Fruit fly (Drosophila melanogaster) whole organism, larva: ENCODE results near the gene mRpL14.
A peak's percentile ranks its signal among the peaks of the same experiment; 100 is the strongest.

Source experiments
- noc ChIP-seq: fragments of 200-800 bp; sonication (Bioruptor generic); optimal IDR thresholded peaks from 3 replicates; lab custom pipeline; 2019; ENCODE audit warnings: missing biosample characterization, mild to moderate bottlenecking, missing genetic modification characterization, moderate library complexity

The mRpL14 gene

dm6 chrX:2344370-2344769, at the start of gene mRpL14:
Gene mRpL14, minus strand, starts transcription at chrX:2344649.
- TF ChIP-seq noc (tag; lab: Kevin White, UChicago): no peak

- TF ChIP-seq noc (tag; lab: Kevin White, UChicago): no peak
Observed at dm6 chrX:2387579-2388362, 43.3 kb upstream of the mRpL14 start, which contains the start of gene PsGEF. Gene PsGEF, minus strand, starts transcription at chrX:2387664.

dm6 chrX:2383121-2383848, 38.8 kb upstream of the mRpL14 start:
- TF ChIP-seq noc (tag; lab: Kevin White, UChicago): no peak

dm6 chrX:2366171-2366570, 21.7 kb upstream of the mRpL14 start, which contains the start of gene CG2841:
Gene CG2841, minus strand, starts transcription at chrX:2366356.
- no peak for TF ChIP-seq noc (tag; lab: Kevin White, UChicago)

dm6 chrX:2365405-2365804, 21.0 kb upstream of the mRpL14 start:
- no peak for TF ChIP-seq noc (tag; lab: Kevin White, UChicago)

dm6 chrX:2363733-2364132, 19.3 kb upstream of the mRpL14 start:
- TF ChIP-seq noc (tag; lab: Kevin White, UChicago): no peak

dm6 chrX:2362414-2362813, 18.0 kb upstream of the mRpL14 start:
- TF ChIP-seq noc (tag; lab: Kevin White, UChicago): no peak

dm6 chrX:2360992-2361391, 16.5 kb upstream of the mRpL14 start:
- TF ChIP-seq noc (tag; lab: Kevin White, UChicago): no peak

dm6 chrX:2359845-2360244, 15.4 kb upstream of the mRpL14 start:
- TF ChIP-seq noc (tag; lab: Kevin White, UChicago): no peak

dm6 chrX:2358195-2358594, 13.7 kb upstream of the mRpL14 start:
- TF ChIP-seq noc (tag; lab: Kevin White, UChicago): no peak

dm6 chrX:2356441-2356840, 12.0 kb upstream of the mRpL14 start:
- TF ChIP-seq noc (tag; lab: Kevin White, UChicago): no peak

- TF ChIP-seq noc (tag; lab: Kevin White, UChicago): peak; percentile 44
Observed at dm6 chrX:2355531-2355986, 11.1 kb upstream of the mRpL14 start.

- no peak for TF ChIP-seq noc (tag; lab: Kevin White, UChicago)
Observed at dm6 chrX:2354169-2354568, 9.7 kb upstream of the mRpL14 start.

dm6 chrX:2352819-2353218, 8.4 kb upstream of the mRpL14 start:
- TF ChIP-seq noc (tag; lab: Kevin White, UChicago): no peak

dm6 chrX:2350228-2350564, 5.7 kb upstream of the mRpL14 start:
- TF ChIP-seq noc (tag; lab: Kevin White, UChicago): no peak

dm6 chrX:2349510-2350227, 5.2 kb upstream of the mRpL14 start:
- TF ChIP-seq noc (tag; lab: Kevin White, UChicago): no peak
